Worm (Caenorhabditis elegans): Measurements from ENCODE around the gene cdkl-1.

ce11 chrV:11123817-11124337, 25.2 kb downstream of the cdkl-1 start, which contains the start of the genes atp-5 and lmtr-3:
- TF ChIP-seq lin-39 (tag; optimal IDR thresholded peaks at IDR 0.05) (no peak), lim-7 (GFP tag; IDR thresholded peaks at IDR 0.05) (no peak), ztf-11 (tag; optimal IDR thresholded peaks at IDR 0.05) (no peak), dpl-1 (GFP tag; optimal IDR thresholded peaks at IDR 0.05) (peak; percentile 70), pha-4 (GFP tag; IDR thresholded peaks at IDR 0.05) (0 out of 2 replicates have a peak, but pooled peaks have one; percentile 14), pha-4 (tag; optimal IDR thresholded peaks at IDR 0.05) (no peak), sdz-12 (GFP tag; optimal IDR thresholded peaks at IDR 0.05) (no peak)
